Worm (Caenorhabditis elegans) whole organism, young adult: Measurements from ENCODE around the gene srd-50.

Experiments used
- B0336.3 ChIP-seq: fragments of 200-800 bp; sonication (Bioruptor generic); IDR thresholded peaks from 2 replicates; pipeline ENCODE4 v1.3.6; 2022; ENCODE audit warnings: missing genetic modification characterization, missing compliant biosample characterization
- F49E8.2 ChIP-seq: sonication (generic microtip); optimal IDR thresholded peaks from 3 replicates; lab custom pipeline; 2017; ENCODE audit warnings: missing genetic modification characterization, mild to moderate bottlenecking, missing compliant biosample characterization, antibody characterized with exemption, moderate library complexity; ENCODE audit not compliant: insufficient read depth
- K11D2.4 ChIP-seq: fragments of 200-800 bp; sonication (Bioruptor generic); IDR thresholded peaks from 2 replicates; pipeline ENCODE4 v1.3.6; 2022; ENCODE audit warnings: missing genetic modification reagents, missing genetic modification characterization, missing compliant biosample characterization
- T07F8.4 ChIP-seq: sonication (generic microtip); optimal IDR thresholded peaks from 2 replicates; lab custom pipeline; 2016; ENCODE audit warnings: mild to moderate bottlenecking, missing genetic modification characterization, moderate library complexity, missing compliant biosample characterization
- Y53F4B.3 ChIP-seq: fragments of 200-800 bp; sonication (Bioruptor generic); IDR thresholded peaks from 2 replicates; pipeline ENCODE4 v1.3.6; 2022; ENCODE audit warnings: missing genetic modification reagents, missing genetic modification characterization, missing compliant biosample characterization
- Y79H2A.3 ChIP-seq: fragments of 200-800 bp; sonication (Bioruptor generic); conservative IDR thresholded peaks from 2 replicates; pipeline ENCODE4 v1.3.6; 2022; ENCODE audit warnings: missing genetic modification reagents, missing genetic modification characterization, missing compliant biosample characterization
- aptf-3 ChIP-seq: fragments of 200-800 bp; sonication (Bioruptor generic); IDR thresholded peaks from 2 replicates; pipeline ENCODE4 v1.3.6; 2022; ENCODE audit warnings: missing genetic modification characterization, missing compliant biosample characterization
- attf-5 ChIP-seq: fragments of 200-800 bp; sonication (Bioruptor generic); optimal IDR thresholded peaks from 2 replicates; lab custom pipeline; 2018; ENCODE audit warnings: mild to moderate bottlenecking, missing genetic modification characterization, missing compliant biosample characterization
- cebp-1 ChIP-seq, 2 experiments: fragments of 200-800 bp in 1 of 2; sonication (Bioruptor generic) in 1 of 2; sonication (generic microtip) in 1 of 2; IDR thresholded peaks in 1 of 2; optimal IDR thresholded peaks in 1 of 2; 2 replicates each; pipeline versions ENCODE4 v1.3.6 to Lab custom; 2017 to 2022; ENCODE audit warnings: missing compliant biosample characterization in 2 of 2, missing genetic modification characterization in 2 of 2, mild to moderate bottlenecking in 1 of 2, missing genetic modification reagents in 1 of 2, moderate library complexity in 1 of 2
- ceh-79 ChIP-seq: sonication (generic microtip); optimal IDR thresholded peaks from 2 replicates; lab custom pipeline; 2017; ENCODE audit warnings: mild to moderate bottlenecking, missing genetic modification characterization, missing compliant biosample characterization
- egl-44 ChIP-seq: fragments of 200-800 bp; sonication (Bioruptor generic); IDR thresholded peaks from 2 replicates; pipeline ENCODE4 v1.3.6; 2022; ENCODE audit warnings: missing genetic modification reagents, missing genetic modification characterization, missing compliant biosample characterization
- egrh-3 ChIP-seq: fragments of 200-800 bp; sonication (Bioruptor generic); IDR thresholded peaks from 2 replicates; pipeline ENCODE4 v1.3.6; 2022; ENCODE audit warnings: missing genetic modification reagents, missing genetic modification characterization, missing compliant biosample characterization
- ekl-4 ChIP-seq: fragments of 200-800 bp; sonication (Bioruptor generic); IDR thresholded peaks from 2 replicates; pipeline ENCODE4 v1.3.6; 2022; ENCODE audit warnings: missing genetic modification reagents, missing genetic modification characterization, missing compliant biosample characterization
- hlh-12 ChIP-seq: sonication (generic microtip); optimal IDR thresholded peaks from 2 replicates; lab custom pipeline; 2016; ENCODE audit warnings: missing genetic modification characterization, missing compliant biosample characterization
- hlh-26 ChIP-seq: fragments of 200-800 bp; sonication (Bioruptor generic); conservative IDR thresholded peaks from 2 replicates; pipeline ENCODE4 v1.3.6; 2022; ENCODE audit warnings: missing genetic modification reagents, missing genetic modification characterization, missing compliant biosample characterization
- lin-40 ChIP-seq: sonication (generic microtip); optimal IDR thresholded peaks from 2 replicates; lab custom pipeline; 2016; ENCODE audit warnings: missing genetic modification characterization, mild to moderate bottlenecking, missing compliant biosample characterization, missing genotype, missing genetic modification reagents
- lsy-27 ChIP-seq: sonication (generic microtip); optimal IDR thresholded peaks from 2 replicates; lab custom pipeline; 2017; ENCODE audit warnings: missing genetic modification characterization, mild to moderate bottlenecking, missing compliant biosample characterization, antibody characterized with exemption, missing genotype, borderline replicate concordance; ENCODE audit not compliant: insufficient read depth
- mel-28 ChIP-seq: sonication (generic microtip); optimal IDR thresholded peaks from 2 replicates; lab custom pipeline; 2016; ENCODE audit warnings: borderline replicate concordance, mild to moderate bottlenecking, missing genetic modification characterization, missing compliant biosample characterization
- mes-4 ChIP-seq: sonication (generic microtip); optimal IDR thresholded peaks from 2 replicates; lab custom pipeline; 2016; ENCODE audit warnings: missing genotype, missing genetic modification characterization, missing compliant biosample characterization
- nfya-2 ChIP-seq: fragments of 200-800 bp; sonication (Bioruptor generic); IDR thresholded peaks from 2 replicates; pipeline ENCODE4 v1.3.6; 2022; ENCODE audit warnings: missing genetic modification reagents, missing genetic modification characterization, missing compliant biosample characterization
- nhr-179 ChIP-seq: sonication (generic microtip); optimal IDR thresholded peaks from 2 replicates; lab custom pipeline; 2016; ENCODE audit warnings: mild to moderate bottlenecking, missing genetic modification characterization, missing compliant biosample characterization
- nhr-80 ChIP-seq: sonication (generic microtip); optimal IDR thresholded peaks from 2 replicates; lab custom pipeline; 2016; ENCODE audit warnings: missing genetic modification characterization, missing compliant biosample characterization
- sdz-38 ChIP-seq: sonication (generic microtip); optimal IDR thresholded peaks from 2 replicates; lab custom pipeline; 2016; ENCODE audit warnings: missing genotype, missing genetic modification characterization, missing compliant biosample characterization
- sea-2 ChIP-seq: fragments of 200-800 bp; sonication (Bioruptor generic); IDR thresholded peaks from 2 replicates; pipeline ENCODE4 v1.3.6; 2022; ENCODE audit warnings: missing genetic modification characterization, missing compliant biosample characterization
- unc-62 ChIP-seq: fragments of 150-350 bp; optimal IDR thresholded peaks from 2 replicates; lab custom pipeline; 2014; ENCODE audit warnings: missing biosample characterization, missing genetic modification reagents, missing genetic modification characterization
- zfh-2 ChIP-seq: fragments of 200-800 bp; sonication (Bioruptor generic); conservative IDR thresholded peaks from 2 replicates; pipeline ENCODE4 v1.3.6; 2022; ENCODE audit warnings: missing genetic modification reagents, missing genetic modification characterization, missing compliant biosample characterization
- zim-3 ChIP-seq: sonication (generic microtip); optimal IDR thresholded peaks from 2 replicates; lab custom pipeline; 2017; ENCODE audit warnings: mild to moderate bottlenecking, missing genetic modification characterization, moderate library complexity, missing compliant biosample characterization
- ztf-26 ChIP-seq: sonication (generic microtip); optimal IDR thresholded peaks from 2 replicates; lab custom pipeline; 2017; ENCODE audit warnings: missing genetic modification characterization, missing compliant biosample characterization

The srd-50 gene

ce11 chrX:13477356-13477755 lies 4.2 kb downstream of the srd-50 start, which contains the start of gene efn-3:
Gene efn-3, minus strand, starts transcription at chrX:13477456.
- TF ChIP-seq ekl-4 (GFP tag; lab: Robert Waterston, UW) (no peak), nfya-2 (GFP tag; lab: Robert Waterston, UW) (no peak)

ce11 chrX:13471855-13472254 lies 9.7 kb downstream of the srd-50 start, which contains the start of gene tre-4:
Gene tre-4, plus strand, starts transcription at chrX:13472155.
- TF ChIP-seq nhr-80 (tag; lab: Kevin White, UChicago) = peak; percentile 22
- no peak for TF ChIP-seq sea-2
- TF ChIP-seq, all 124 proteins: peak for 1

- TF ChIP-seq zfh-2 (GFP tag; lab: Robert Waterston, UW) = peak; percentile 90
- no peak for TF ChIP-seq mel-28
- TF ChIP-seq ceh-79 (tag; lab: Kevin White, UChicago) = peak; percentile 13
- TF ChIP-seq attf-5 = no peak
- no peak for TF ChIP-seq lsy-27 (tag; lab: Kevin White, UChicago)
- TF ChIP-seq Y79H2A.3 = no peak
- TF ChIP-seq nhr-179 (tag; lab: Kevin White, UChicago) = peak; percentile 29
- no peak for TF ChIP-seq K11D2.4 (GFP tag; lab: Robert Waterston, UW)
- no peak for TF ChIP-seq aptf-3 (GFP tag; lab: Robert Waterston, UW)
- TF ChIP-seq egrh-3 (GFP tag; lab: Robert Waterston, UW) = peak; percentile 75; the same call in 1 of the 2 replicates
- TF ChIP-seq sea-2 = peak; percentile 58; the same call in 1 of the 2 replicates
- TF ChIP-seq cebp-1 (GFP tag; IDR thresholded peaks at IDR 0.05; lab: Robert Waterston, UW) = no peak
- TF ChIP-seq cebp-1 (tag; optimal IDR thresholded peaks at IDR 0.05; lab: Kevin White, UChicago) = no peak
- no peak for TF ChIP-seq unc-62
- 0 out of 2 replicates have a peak, but pooled peaks have one; percentile 38 for TF ChIP-seq B0336.3 (GFP tag; lab: Robert Waterston, UW)
Observed at ce11 chrX:13469907-13470647, 11.5 kb downstream of the srd-50 start.

- TF ChIP-seq lin-40 (peak; percentile 55), Y53F4B.3 (GFP tag; lab: Robert Waterston, UW) (no peak), hlh-26 (no peak), hlh-12 (tag; lab: Kevin White, UChicago) (no peak), sdz-38 (tag; lab: Kevin White, UChicago) (no peak), mes-4 (tag; lab: Kevin White, UChicago) (no peak), nhr-179 (tag; lab: Kevin White, UChicago) (no peak), zim-3 (tag; lab: Kevin White, UChicago) (peak; percentile 25), egl-44 (GFP tag; lab: Robert Waterston, UW) (no peak), unc-62 (no peak), T07F8.4 (tag; lab: Kevin White, UChicago) (no peak), F49E8.2 (tag; lab: Kevin White, UChicago) (no peak), ztf-26 (tag; lab: Kevin White, UChicago) (peak; percentile 50)
Observed at ce11 chrX:13469047-13469633, 12.5 kb downstream of the srd-50 start, which contains the start of gene col-184. Gene col-184, plus strand, starts transcription at chrX:13469455.
